Fruit fly (Drosophila melanogaster) whole organism, embryonic: Measurements from ENCODE around the gene Son.

ENCODE experiments used
- Aef1 ChIP-seq: fragments of 200-800 bp; sonication (Bioruptor generic); IDR thresholded peaks from 3 replicates; pipeline ENCODE4 v1.3.6; 2022; ENCODE audit warnings: missing biosample characterization, missing genetic modification characterization
- CG10543 ChIP-seq: fragments of 200-800 bp; sonication (Bioruptor generic); optimal IDR thresholded peaks from 3 replicates; lab custom pipeline; 2017; ENCODE audit warnings: missing biosample characterization, mild to moderate bottlenecking, missing genetic modification characterization, moderate library complexity
- CG13775 ChIP-seq: fragments of 200-800 bp; sonication (Bioruptor generic); optimal IDR thresholded peaks from 3 replicates; lab custom pipeline; 2017; ENCODE audit warnings: missing biosample characterization, mild to moderate bottlenecking, missing genetic modification characterization
- CG13894 ChIP-seq: fragments of 200-800 bp; sonication (Bioruptor generic); optimal IDR thresholded peaks from 3 replicates; lab custom pipeline; 2018; ENCODE audit warnings: missing biosample characterization, mild to moderate bottlenecking, missing genetic modification characterization, moderate library complexity
- CG15269 ChIP-seq: fragments of 200-800 bp; sonication (Bioruptor generic); optimal IDR thresholded peaks from 2 replicates; lab custom pipeline; 2018; ENCODE audit warnings: missing biosample characterization, mild to moderate bottlenecking, missing genetic modification characterization, moderate library complexity
- CG16813 ChIP-seq: fragments of 200-800 bp; sonication (Bioruptor generic); IDR thresholded peaks from 3 replicates; pipeline ENCODE4 v1.3.6; 2022; ENCODE audit warnings: missing biosample characterization, missing genetic modification characterization; ENCODE audit not compliant: partially characterized antibody
- CG17361 ChIP-seq: fragments of 200-800 bp; sonication (Bioruptor generic); IDR thresholded peaks from 3 replicates; pipeline ENCODE4 v1.3.6; 2022; ENCODE audit warnings: missing biosample characterization, missing genetic modification characterization
- CG17912 ChIP-seq: fragments of 200-800 bp; sonication (Bioruptor generic); optimal IDR thresholded peaks from 2 replicates; lab custom pipeline; 2018; ENCODE audit warnings: missing biosample characterization, mild to moderate bottlenecking, missing genetic modification characterization
- CG2129 ChIP-seq: fragments of 200-800 bp; sonication (Bioruptor generic); IDR thresholded peaks from 2 replicates; pipeline ENCODE4 v1.3.6; 2022; ENCODE audit warnings: missing biosample characterization, missing genetic modification characterization; ENCODE audit not compliant: partially characterized antibody
- CG2199 ChIP-seq: fragments of 200-800 bp; sonication (Bioruptor generic); IDR thresholded peaks from 3 replicates; pipeline ENCODE4 v1.3.6; 2022; ENCODE audit warnings: missing biosample characterization, missing genetic modification characterization
- CG2712 ChIP-seq: fragments of 200-800 bp; optimal IDR thresholded peaks from 3 replicates; lab custom pipeline; 2019; ENCODE audit warnings: missing biosample characterization, mild to moderate bottlenecking, missing genetic modification characterization, moderate library complexity
- CG2875 ChIP-seq: fragments of 200-800 bp; sonication (Bioruptor generic); optimal IDR thresholded peaks from 2 replicates; lab custom pipeline; 2017; ENCODE audit warnings: missing biosample characterization, mild to moderate bottlenecking, missing genetic modification characterization, missing genetic modification reagents
- CG30020 ChIP-seq: fragments of 200-800 bp; optimal IDR thresholded peaks from 2 replicates; lab custom pipeline; 2019; ENCODE audit warnings: missing biosample characterization, mild to moderate bottlenecking, missing genetic modification characterization, moderate library complexity
- CG30403 ChIP-seq: fragments of 200-800 bp; sonication (Bioruptor generic); optimal IDR thresholded peaks from 3 replicates; lab custom pipeline; 2016; ENCODE audit warnings: missing biosample characterization, missing genetic modification characterization
- CG32532 ChIP-seq: fragments of 200-800 bp; sonication (Bioruptor generic); IDR thresholded peaks from 2 replicates; pipeline ENCODE4 v1.3.6; 2022; ENCODE audit warnings: missing biosample characterization, missing genetic modification characterization
- CG3995 ChIP-seq: fragments of 200-800 bp; sonication (Bioruptor generic); optimal IDR thresholded peaks from 3 replicates; lab custom pipeline; 2016; ENCODE audit warnings: missing biosample characterization, missing genetic modification characterization
- CG7271 ChIP-seq: fragments of 200-800 bp; sonication (Bioruptor generic); optimal IDR thresholded peaks from 2 replicates; lab custom pipeline; 2018; ENCODE audit warnings: missing biosample characterization, mild to moderate bottlenecking, missing genetic modification characterization, moderate library complexity
- CG7839 ChIP-seq: fragments of 200-800 bp; sonication (Bioruptor generic); optimal IDR thresholded peaks from 3 replicates; lab custom pipeline; 2018; ENCODE audit warnings: missing biosample characterization, mild to moderate bottlenecking, missing genetic modification characterization, moderate library complexity
- CoRest ChIP-seq: fragments of 200-800 bp; sonication (Bioruptor generic); optimal IDR thresholded peaks from 3 replicates; lab custom pipeline; 2018; ENCODE audit warnings: missing biosample characterization, mild to moderate bottlenecking, missing genetic modification characterization, moderate library complexity
- Dip3 ChIP-seq: fragments of 200-800 bp; sonication (Bioruptor generic); optimal IDR thresholded peaks from 3 replicates; lab custom pipeline; 2016; ENCODE audit warnings: missing biosample characterization, missing genetic modification characterization
- E2f1 ChIP-seq: fragments of 200-800 bp; sonication (Bioruptor generic); IDR thresholded peaks from 2 replicates; pipeline ENCODE4 v1.3.6; 2022; ENCODE audit warnings: missing biosample characterization, missing genetic modification characterization
- H15 ChIP-seq: fragments of 200-800 bp; sonication (Bioruptor generic); IDR thresholded peaks from 3 replicates; pipeline ENCODE4 v1.3.6; 2022; ENCODE audit warnings: missing biosample characterization, missing genetic modification characterization
- HHEX ChIP-seq: fragments of 200-800 bp; sonication (Bioruptor generic); optimal IDR thresholded peaks from 3 replicates; lab custom pipeline; 2017; ENCODE audit warnings: missing biosample characterization, mild to moderate bottlenecking, missing genetic modification characterization, missing genetic modification reagents
- Hmx ChIP-seq: fragments of 200-800 bp; sonication (Bioruptor generic); optimal IDR thresholded peaks from 2 replicates; lab custom pipeline; 2016; ENCODE audit warnings: missing biosample characterization, missing genetic modification characterization
- Hr3 ChIP-seq: fragments of 200-800 bp; sonication (Bioruptor generic); optimal IDR thresholded peaks from 3 replicates; lab custom pipeline; 2016; ENCODE audit warnings: missing biosample characterization, missing genetic modification characterization
- Mrtf ChIP-seq: fragments of 200-800 bp; sonication (Bioruptor generic); IDR thresholded peaks from 3 replicates; pipeline ENCODE4 v1.3.6; 2022; ENCODE audit warnings: missing biosample characterization, missing genetic modification characterization
- NC2α ChIP-seq: fragments of 200-800 bp; sonication (Bioruptor generic); optimal IDR thresholded peaks from 2 replicates; lab custom pipeline; 2016; ENCODE audit warnings: missing biosample characterization, missing genetic modification characterization
- Nf-YB ChIP-seq: fragments of 200-800 bp; sonication (Bioruptor generic); optimal IDR thresholded peaks from 3 replicates; lab custom pipeline; 2019; ENCODE audit warnings: missing biosample characterization, mild to moderate bottlenecking, missing genetic modification characterization, moderate library complexity
- Oli ChIP-seq: fragments of 200-800 bp; sonication (Bioruptor generic); optimal IDR thresholded peaks from 2 replicates; lab custom pipeline; 2018; ENCODE audit warnings: missing biosample characterization, mild to moderate bottlenecking, missing genetic modification characterization, moderate library complexity
- ci ChIP-seq: fragments of 200-800 bp; sonication (Bioruptor generic); IDR thresholded peaks from 3 replicates; pipeline ENCODE4 v1.3.6; 2022; ENCODE audit warnings: missing biosample characterization, missing genetic modification characterization
- corto ChIP-seq: fragments of 200-800 bp; sonication (Bioruptor generic); optimal IDR thresholded peaks from 2 replicates; lab custom pipeline; 2016; ENCODE audit warnings: missing biosample characterization, mild to moderate bottlenecking, missing genetic modification characterization, moderate library complexity
- disco-r ChIP-seq: fragments of 200-800 bp; sonication (Bioruptor generic); optimal IDR thresholded peaks from 2 replicates; lab custom pipeline; 2016; ENCODE audit warnings: missing biosample characterization, missing genetic modification characterization
- dm ChIP-seq: fragments of 200-800 bp; sonication (Bioruptor generic); optimal IDR thresholded peaks from 3 replicates; lab custom pipeline; 2016; ENCODE audit warnings: missing biosample characterization, missing genetic modification characterization
- dmrt11E ChIP-seq: fragments of 200-800 bp; sonication (Bioruptor generic); optimal IDR thresholded peaks from 3 replicates; lab custom pipeline; 2018; ENCODE audit warnings: missing biosample characterization, mild to moderate bottlenecking, missing genetic modification characterization, moderate library complexity
- dmrt99B ChIP-seq: fragments of 200-800 bp; sonication (Bioruptor generic); optimal IDR thresholded peaks from 2 replicates; lab custom pipeline; 2018; ENCODE audit warnings: missing biosample characterization, mild to moderate bottlenecking, missing genetic modification characterization, moderate library complexity
- en ChIP-seq: fragments of 200-800 bp; sonication (Bioruptor generic); optimal IDR thresholded peaks from 2 replicates; lab custom pipeline; 2016; ENCODE audit warnings: missing biosample characterization, missing genetic modification characterization
- eve ChIP-seq, 2 experiments: fragments of >200 bp; optimal IDR thresholded peaks; 2 replicates each; lab custom pipeline; 2017; ENCODE audit warnings: missing biosample characterization in 2 of 2, missing genetic modification characterization in 2 of 2
- fu2 ChIP-seq: fragments of 200-800 bp; sonication (Bioruptor generic); optimal IDR thresholded peaks from 2 replicates; lab custom pipeline; 2016; ENCODE audit warnings: missing biosample characterization, missing genetic modification characterization
- grn ChIP-seq: fragments of 200-800 bp; sonication (Bioruptor generic); optimal IDR thresholded peaks from 3 replicates; lab custom pipeline; 2017; ENCODE audit warnings: missing biosample characterization, missing genetic modification characterization
- hb ChIP-seq: fragments of 200-800 bp; sonication (Bioruptor generic); IDR thresholded peaks from 3 replicates; pipeline ENCODE4 v1.3.6; 2022; ENCODE audit warnings: missing biosample characterization, missing genetic modification characterization; ENCODE audit not compliant: partially characterized antibody
- her ChIP-seq: fragments of 200-800 bp; sonication (Bioruptor generic); optimal IDR thresholded peaks from 2 replicates; lab custom pipeline; 2016; ENCODE audit warnings: missing biosample characterization, missing genetic modification characterization
- knrl ChIP-seq: fragments of 200-800 bp; sonication (Bioruptor generic); IDR thresholded peaks from 3 replicates; pipeline ENCODE4 v1.3.6; 2022; ENCODE audit warnings: missing biosample characterization, missing genetic modification characterization; ENCODE audit not compliant: partially characterized antibody
- nau ChIP-seq: fragments of 200-800 bp; sonication (Bioruptor generic); optimal IDR thresholded peaks from 3 replicates; lab custom pipeline; 2017; ENCODE audit warnings: missing biosample characterization, mild to moderate bottlenecking, missing genetic modification characterization, missing genetic modification reagents
- prd ChIP-seq, 3 experiments: fragments of >200 bp in 2 of 3; fragments of 200-800 bp in 1 of 3; sonication (Bioruptor generic) in 1 of 3; optimal IDR thresholded peaks in 2 of 3; IDR thresholded peaks in 1 of 3; 2 replicates in 2 of 3; 3 replicates in 1 of 3; pipeline versions ENCODE4 v1.3.6 to Lab custom; 2017 to 2022; ENCODE audit warnings: missing biosample characterization in 1 of 3, missing genetic modification characterization in 1 of 3
- schlank ChIP-seq: fragments of 200-800 bp; sonication (Bioruptor generic); optimal IDR thresholded peaks from 2 replicates; lab custom pipeline; 2018; ENCODE audit warnings: missing biosample characterization, mild to moderate bottlenecking, missing genetic modification characterization
- sima ChIP-seq: fragments of 200-800 bp; sonication (Bioruptor generic); optimal IDR thresholded peaks from 2 replicates; lab custom pipeline; 2016; ENCODE audit warnings: missing biosample characterization, missing genetic modification characterization
- wdn ChIP-seq: fragments of 200-800 bp; sonication (Bioruptor generic); IDR thresholded peaks from 2 replicates; pipeline ENCODE4 v1.3.6; 2022; ENCODE audit warnings: missing biosample characterization, missing genetic modification characterization
- wek ChIP-seq: fragments of 200-800 bp; sonication (Bioruptor generic); optimal IDR thresholded peaks from 3 replicates; lab custom pipeline; 2018; ENCODE audit warnings: missing biosample characterization, mild to moderate bottlenecking, missing genetic modification characterization, moderate library complexity

Son gene

DNA sequence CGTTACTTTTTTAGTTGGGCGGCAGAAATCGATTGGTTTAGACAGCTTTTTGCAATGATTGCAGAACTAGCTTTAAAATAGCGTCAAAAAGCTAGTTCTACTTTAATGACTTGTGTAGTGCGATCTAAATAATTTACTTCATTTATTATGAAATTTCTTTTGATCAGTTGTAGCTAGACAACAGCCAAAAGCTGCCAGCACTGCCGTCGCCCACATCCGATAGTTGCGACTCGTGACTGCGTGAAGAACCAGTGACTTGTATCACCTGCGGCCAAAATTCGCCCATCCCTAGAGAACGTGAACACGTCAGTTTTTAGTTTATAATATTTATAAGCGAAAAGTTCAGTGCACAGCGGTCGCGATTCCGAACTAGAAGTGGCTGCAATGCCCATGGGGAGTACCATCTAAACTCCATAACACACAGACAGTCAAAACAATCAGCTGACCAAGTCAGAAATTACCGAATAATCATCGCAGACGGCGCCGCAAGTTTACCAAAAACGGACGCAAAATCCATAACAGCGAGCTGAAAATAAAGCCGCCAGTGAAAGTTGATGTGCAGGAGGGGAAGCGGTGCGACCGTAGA is 8.9 kb downstream of the Son start, which contains the start of gene P58IPK (continued):
- TF ChIP-seq eve (GFP tag; optimal IDR thresholded peaks at IDR 0.05; lab: Kevin White, UChicago) (no peak), knrl (GFP tag; lab: Robert Waterston, UW) (peak; percentile 96), CG2199 (GFP tag; lab: Robert Waterston, UW) (0 out of 3 replicates have a peak, but pooled peaks have one; percentile 45), dm (peak; percentile 68), CG2129 (peak; percentile 83), CG16813 (GFP tag; lab: Robert Waterston, UW) (peak; percentile 97), HHEX (peak; percentile 37), en (GFP tag; lab: Kevin White, UChicago) (peak; percentile 14), CG7839 (tag; lab: Kevin White, UChicago) (peak; percentile 50), hb (GFP tag; lab: Robert Waterston, UW) (peak; percentile 90), CG13775 (GFP tag; lab: Kevin White, UChicago) (peak; percentile 36), Hr3 (peak; percentile 46), Hmx (no peak), ci (GFP tag; lab: Robert Waterston, UW) (peak; percentile 66; the same call in 2 of the 3 replicates), sima (no peak), CG7271 (tag; lab: Kevin White, UChicago) (no peak), CG2875 (GFP tag; lab: Kevin White, UChicago) (no peak), CG10543 (GFP tag; lab: Kevin White, UChicago) (peak; percentile 7), wdn (GFP tag; lab: Robert Waterston, UW) (0 out of 2 replicates have a peak, but pooled peaks have one; percentile 41), dmrt99B (tag; lab: Kevin White, UChicago) (no peak), CG2712 (peak; percentile 66), CG13894 (tag; lab: Kevin White, UChicago) (peak; percentile 77), grn (GFP tag; lab: Kevin White, UChicago) (peak; percentile 6), Oli (peak; percentile 0), CG32532 (GFP tag; lab: Robert Waterston, UW) (peak; percentile 76), CG3995 (GFP tag; lab: Kevin White, UChicago) (peak; percentile 100), CG30020 (peak; percentile 52), prd (optimal IDR thresholded peaks at IDR 0.05; lab: Kevin White, UChicago) (no peak), prd (GFP tag; IDR thresholded peaks at IDR 0.05; lab: Robert Waterston, UW) (peak; percentile 73), nau (GFP tag; lab: Kevin White, UChicago) (no peak), corto (GFP tag; lab: Kevin White, UChicago) (no peak), dmrt11E (tag; lab: Kevin White, UChicago) (peak; percentile 41), schlank (tag; lab: Kevin White, UChicago) (peak; percentile 25), CG30403 (GFP tag; lab: Kevin White, UChicago) (peak; percentile 80), CG17361 (GFP tag; lab: Robert Waterston, UW) (peak; percentile 75), H15 (GFP tag; lab: Robert Waterston, UW) (peak; percentile 45; the same call in 1 of the 3 replicates), her (peak; percentile 44), wek (GFP tag; lab: Kevin White, UChicago) (no peak), CG17912 (no peak), Aef1 (GFP tag; lab: Robert Waterston, UW) (peak; percentile 32; the same call in 2 of the 3 replicates), E2f1 (GFP tag; lab: Robert Waterston, UW) (0 out of 2 replicates have a peak, but pooled peaks have one; percentile 21), NC2α (GFP tag; lab: Kevin White, UChicago) (peak; percentile 28), CoRest (peak; percentile 74), Dip3 (GFP tag; lab: Kevin White, UChicago) (peak; percentile 68), fu2 (GFP tag; lab: Kevin White, UChicago) (peak; percentile 56), Mrtf (GFP tag; lab: Robert Waterston, UW) (peak; percentile 57; the same call in 1 of the 3 replicates), Nf-YB (peak; percentile 27), disco-r (peak; percentile 10), CG15269 (tag; lab: Kevin White, UChicago) (peak; percentile 48)
